Worm (Caenorhabditis elegans) whole organism, L4 larva: ENCODE results near the gene W07G4.7.
A peak's percentile ranks its signal among the peaks of the same experiment; 100 is the strongest.

ENCODE experiments used
- F10B5.3 ChIP-seq: sonication (generic microtip); optimal IDR thresholded peaks from 2 replicates; lab custom pipeline; 2016; ENCODE audit warnings: mild to moderate bottlenecking, missing genetic modification characterization, missing compliant biosample characterization
- F37D6.2 ChIP-seq: sonication (generic microtip); optimal IDR thresholded peaks from 2 replicates; lab custom pipeline; 2016; ENCODE audit warnings: mild to moderate bottlenecking, missing genetic modification characterization, missing compliant biosample characterization
- T26A8.4 ChIP-seq: fragments of 200-800 bp; sonication (Bioruptor generic); IDR thresholded peaks from 2 replicates; pipeline ENCODE4 v1.3.6; 2022; ENCODE audit warnings: missing genetic modification characterization, missing compliant biosample characterization
- ZK337.2 ChIP-seq: fragments of 200-800 bp; sonication (Bioruptor generic); IDR thresholded peaks from 2 replicates; pipeline ENCODE4 v1.3.6; 2022; ENCODE audit warnings: missing genetic modification reagents, missing genetic modification characterization, missing compliant biosample characterization
- aha-1 ChIP-seq: fragments of 150-350 bp; peaks from one replicate; lab custom pipeline; 2014; ENCODE audit warnings: missing biosample characterization, missing genetic modification characterization
- attf-4 ChIP-seq: sonication (generic microtip); optimal IDR thresholded peaks from 3 replicates; lab custom pipeline; 2017; ENCODE audit warnings: missing biosample characterization, missing genetic modification characterization
- ceh-82 ChIP-seq: sonication (generic microtip); optimal IDR thresholded peaks from 2 replicates; lab custom pipeline; 2017; ENCODE audit warnings: missing biosample characterization, missing genetic modification characterization
- daf-16 ChIP-seq, 3 experiments: sonication (generic microtip); optimal IDR thresholded peaks; 2 replicates each; lab custom pipeline; 2016 to 2017; ENCODE audit warnings: missing genetic modification characterization in 3 of 3, missing genetic modification reagents in 3 of 3, mild to moderate bottlenecking in 2 of 3, missing compliant biosample characterization in 2 of 3, missing biosample characterization in 1 of 3, moderate library complexity in 1 of 3
- dmd-9 ChIP-seq: fragments of 200-800 bp; sonication (Bioruptor generic); IDR thresholded peaks from 2 replicates; pipeline ENCODE4 v1.3.6; 2022; ENCODE audit warnings: missing genetic modification reagents, missing genetic modification characterization, missing compliant biosample characterization
- dve-1 ChIP-seq: sonication (generic microtip); optimal IDR thresholded peaks from 2 replicates; lab custom pipeline; 2017; ENCODE audit warnings: antibody characterized with exemption, mild to moderate bottlenecking, missing genetic modification characterization, missing compliant biosample characterization; ENCODE audit not compliant: insufficient read depth
- lin-15B ChIP-seq: fragments of 150-350 bp; sonication (generic microtip); optimal IDR thresholded peaks from 3 replicates; lab custom pipeline; 2014; ENCODE audit warnings: missing biosample characterization, missing genetic modification characterization
- lin-38 ChIP-seq: fragments of 200-800 bp; sonication (Bioruptor generic); IDR thresholded peaks from 2 replicates; pipeline ENCODE4 v1.3.6; 2022; ENCODE audit warnings: missing genetic modification reagents, missing genetic modification characterization, missing compliant biosample characterization
- lir-3 ChIP-seq: sonication (generic microtip); optimal IDR thresholded peaks from 2 replicates; lab custom pipeline; 2016; ENCODE audit warnings: mild to moderate bottlenecking, missing genetic modification characterization, missing compliant biosample characterization
- madf-9 ChIP-seq: fragments of 200-800 bp; sonication (Bioruptor generic); conservative IDR thresholded peaks from 2 replicates; pipeline ENCODE4 v1.3.6; 2022; ENCODE audit warnings: missing genetic modification reagents, missing genetic modification characterization, missing compliant biosample characterization
- mdt-29 ChIP-seq: fragments of 200-800 bp; sonication (Bioruptor generic); IDR thresholded peaks from 2 replicates; pipeline ENCODE4 v1.3.6; 2022; ENCODE audit warnings: missing genetic modification reagents, missing genetic modification characterization, missing compliant biosample characterization
- mes-2 ChIP-seq: sonication (generic microtip); optimal IDR thresholded peaks from 2 replicates; lab custom pipeline; 2016; ENCODE audit warnings: missing genotype, mild to moderate bottlenecking, missing genetic modification characterization, missing compliant biosample characterization; ENCODE audit not compliant: poor library complexity, severe bottlenecking
- mxl-2 ChIP-seq: fragments of 200-800 bp; sonication (Bioruptor generic); conservative IDR thresholded peaks from 2 replicates; pipeline ENCODE4 v1.3.6; 2022; ENCODE audit warnings: missing genetic modification reagents, missing genetic modification characterization, missing compliant biosample characterization
- nhr-10 ChIP-seq: fragments of 150-350 bp; optimal IDR thresholded peaks from 2 replicates; lab custom pipeline; 2014; ENCODE audit warnings: missing biosample characterization, missing genetic modification characterization
- nhr-102 ChIP-seq: sonication (generic microtip); optimal IDR thresholded peaks from 2 replicates; lab custom pipeline; 2016; ENCODE audit warnings: mild to moderate bottlenecking, missing genetic modification characterization, moderate library complexity, missing compliant biosample characterization
- nhr-11 ChIP-seq: fragments of 150-350 bp; optimal IDR thresholded peaks from 2 replicates; lab custom pipeline; 2014; ENCODE audit warnings: missing biosample characterization, missing genetic modification characterization
- nhr-111 ChIP-seq: fragments of 200-800 bp; sonication (Bioruptor generic); optimal IDR thresholded peaks from 2 replicates; lab custom pipeline; 2018; ENCODE audit warnings: mild to moderate bottlenecking, missing genetic modification characterization, missing compliant biosample characterization
- nhr-28 ChIP-seq: fragments of 150-350 bp; optimal IDR thresholded peaks from 2 replicates; lab custom pipeline; 2014; ENCODE audit warnings: missing biosample characterization, missing genetic modification characterization
- nhr-48 ChIP-seq: sonication (generic microtip); optimal IDR thresholded peaks from 2 replicates; lab custom pipeline; 2016; ENCODE audit warnings: mild to moderate bottlenecking, missing genetic modification characterization, missing compliant biosample characterization
- nhr-6 ChIP-seq: fragments of 150-350 bp; optimal IDR thresholded peaks from 2 replicates; lab custom pipeline; 2014; ENCODE audit warnings: missing biosample characterization, missing genetic modification characterization
- nhr-76 ChIP-seq: fragments of 150-350 bp; optimal IDR thresholded peaks from 2 replicates; lab custom pipeline; 2014; ENCODE audit warnings: missing biosample characterization, missing genetic modification characterization
- nhr-77 ChIP-seq: fragments of 150-350 bp; optimal IDR thresholded peaks from 2 replicates; lab custom pipeline; 2014; ENCODE audit warnings: missing biosample characterization, missing genetic modification characterization
- php-3 ChIP-seq: fragments of 200-800 bp; sonication (Bioruptor generic); IDR thresholded peaks from 2 replicates; pipeline ENCODE4 v1.3.6; 2022; ENCODE audit warnings: missing genetic modification reagents, missing genetic modification characterization, missing compliant biosample characterization
- sdz-12 ChIP-seq: fragments of 200-800 bp; sonication (Bioruptor generic); optimal IDR thresholded peaks from 2 replicates; lab custom pipeline; 2018; ENCODE audit warnings: mild to moderate bottlenecking, missing genetic modification characterization, missing compliant biosample characterization
- set-16 ChIP-seq: fragments of 200-800 bp; sonication (Bioruptor generic); IDR thresholded peaks from 2 replicates; pipeline ENCODE4 v1.3.6; 2022; ENCODE audit warnings: missing genetic modification reagents, missing genetic modification characterization, missing compliant biosample characterization
- skn-1 ChIP-seq: fragments of 150-350 bp; optimal IDR thresholded peaks from 2 replicates; lab custom pipeline; 2014; ENCODE audit warnings: missing biosample characterization, missing genetic modification characterization
- snpc-1.2 ChIP-seq: fragments of 200-800 bp; sonication (Bioruptor generic); IDR thresholded peaks from 2 replicates; pipeline ENCODE4 v1.3.6; 2022; ENCODE audit warnings: missing genetic modification reagents, missing genetic modification characterization, missing compliant biosample characterization
- tag-97 ChIP-seq: fragments of 200-800 bp; sonication (Bioruptor generic); IDR thresholded peaks from 2 replicates; pipeline ENCODE4 v1.3.6; 2022; ENCODE audit warnings: missing genetic modification characterization, missing compliant biosample characterization
- tra-1 ChIP-seq: fragments of 200-800 bp; sonication (Bioruptor generic); IDR thresholded peaks from 2 replicates; pipeline ENCODE4 v1.3.6; 2022; ENCODE audit warnings: missing genetic modification reagents, missing genetic modification characterization, missing compliant biosample characterization
- unc-39 ChIP-seq: sonication (generic microtip); optimal IDR thresholded peaks from 2 replicates; lab custom pipeline; 2017; ENCODE audit warnings: missing biosample characterization, missing genetic modification characterization
- zfp-2 ChIP-seq: sonication (generic microtip); optimal IDR thresholded peaks from 2 replicates; lab custom pipeline; 2016; ENCODE audit warnings: mild to moderate bottlenecking, missing genetic modification characterization, missing compliant biosample characterization
- zip-2 ChIP-seq: fragments of 150-350 bp; optimal IDR thresholded peaks from 2 replicates; lab custom pipeline; 2014; ENCODE audit warnings: missing biosample characterization, missing genetic modification characterization
- ztf-11 ChIP-seq: fragments of 150-350 bp; optimal IDR thresholded peaks from 2 replicates; lab custom pipeline; 2014; ENCODE audit warnings: missing biosample characterization, missing genetic modification characterization

W07G4.7 gene

DNA sequence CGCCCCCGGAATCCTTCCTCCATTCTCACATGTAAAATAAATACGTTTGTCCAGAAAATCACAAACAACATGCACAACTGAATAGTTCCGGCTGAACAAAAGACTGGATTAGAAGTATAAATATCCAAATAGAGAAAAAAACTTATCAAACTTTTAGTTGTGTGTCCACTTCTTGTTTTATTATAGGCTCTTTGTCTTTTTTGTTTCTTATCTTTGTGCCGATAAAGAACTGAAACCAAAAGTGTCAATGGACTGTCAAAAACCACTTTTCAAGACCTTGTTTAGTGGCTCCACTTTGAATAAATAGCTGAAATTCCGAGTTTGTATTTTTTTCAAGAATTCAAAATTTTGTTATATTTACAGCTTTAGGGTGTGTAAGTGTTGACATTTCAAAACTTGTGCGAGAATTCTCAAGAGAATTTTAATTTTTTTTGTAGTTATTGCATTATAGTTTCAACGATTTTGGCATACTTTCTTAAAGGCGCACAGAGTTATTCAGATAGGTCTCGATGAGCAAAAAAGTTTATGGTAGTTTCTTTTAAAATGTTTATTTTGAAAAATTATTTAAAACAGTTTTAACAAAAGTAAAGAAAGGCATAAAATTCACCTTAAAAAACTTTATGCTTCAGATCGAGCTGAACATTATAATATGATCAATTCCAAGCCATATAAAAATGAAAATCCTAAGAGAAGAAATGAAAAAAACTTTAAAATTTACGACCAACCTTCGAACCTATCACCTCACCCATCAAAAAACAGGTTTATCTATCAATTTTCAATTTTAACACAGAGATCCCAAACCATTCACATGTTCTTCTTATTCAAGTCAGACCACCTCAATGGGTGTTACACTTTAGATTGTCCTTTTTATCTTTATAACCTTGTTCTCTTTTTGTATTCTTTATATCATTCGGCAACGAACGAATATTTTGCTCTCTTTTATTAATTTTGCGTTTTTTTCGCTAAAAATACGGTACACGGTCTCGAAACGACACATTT is 11.9 kb upstream of the W07G4.7 start (continued):
- TF ChIP-seq lin-15B (tag; lab: Kevin White, UChicago), result no peak
- TF ChIP-seq nhr-102, result no peak
- peak; percentile 6; the same call in 1 of the 2 replicates for TF ChIP-seq lin-38 (GFP tag; lab: Robert Waterston, UW)
- TF ChIP-seq nhr-48 (tag; lab: Kevin White, UChicago), result peak; percentile 25
- TF ChIP-seq snpc-1.2 (GFP tag; lab: Robert Waterston, UW), result no peak
- TF ChIP-seq nhr-28 (tag; lab: Kevin White, UChicago), result peak; percentile 50
- peak; percentile 62 for TF ChIP-seq dve-1 (tag; lab: Kevin White, UChicago)
- TF ChIP-seq F10B5.3 (tag; lab: Kevin White, UChicago), result no peak
- TF ChIP-seq zip-2 (tag; lab: Kevin White, UChicago), result no peak
- peak; percentile 16 for TF ChIP-seq mes-2 (tag; lab: Kevin White, UChicago)
- TF ChIP-seq skn-1 (tag; lab: Kevin White, UChicago), result no peak
- no peak for TF ChIP-seq ZK337.2 (GFP tag; lab: Robert Waterston, UW)
- TF ChIP-seq daf-16 (GFP tag; optimal IDR thresholded peaks at IDR 0.05; lab: Kevin White, UChicago), result peak in 1 of 2 experiments; percentile 35
- peak; percentile 64 for TF ChIP-seq daf-16 (tag; optimal IDR thresholded peaks at IDR 0.05; lab: Kevin White, UChicago)
- TF ChIP-seq attf-4, result no peak
- no peak for TF ChIP-seq nhr-6 (tag; lab: Kevin White, UChicago)
- peak; percentile 72 for TF ChIP-seq aha-1 (tag; lab: Kevin White, UChicago)
- TF ChIP-seq nhr-11 (tag; lab: Kevin White, UChicago), result no peak
- no peak for TF ChIP-seq lir-3 (tag; lab: Kevin White, UChicago)
- no peak for TF ChIP-seq mxl-2 (GFP tag; lab: Robert Waterston, UW)
- TF ChIP-seq tag-97 (GFP tag; lab: Robert Waterston, UW), result no peak
- TF ChIP-seq T26A8.4 (GFP tag; lab: Robert Waterston, UW), result 0 out of 2 replicates have a peak, but pooled peaks have one; percentile 7
- no peak for TF ChIP-seq ztf-11
- peak; percentile 34; the same call in 1 of the 2 replicates for TF ChIP-seq dmd-9 (GFP tag; lab: Robert Waterston, UW)
- TF ChIP-seq php-3 (GFP tag; lab: Robert Waterston, UW), result 0 out of 2 replicates have a peak, but pooled peaks have one; percentile 15
- peak; percentile 11 for TF ChIP-seq nhr-77
- no peak for TF ChIP-seq mdt-29
- TF ChIP-seq tra-1, result peak; percentile 45; the same call in 1 of the 2 replicates
- TF ChIP-seq nhr-10 (tag; lab: Kevin White, UChicago), result no peak
- TF ChIP-seq sdz-12 (GFP tag; lab: Kevin White, UChicago), result no peak
- no peak; the same call in 1 of the 2 replicates for TF ChIP-seq madf-9 (GFP tag; lab: Robert Waterston, UW)
- no peak for TF ChIP-seq ceh-82 (tag; lab: Kevin White, UChicago)
- TF ChIP-seq zfp-2, result no peak
- TF ChIP-seq, all 104 proteins: peak for 20

DNA sequence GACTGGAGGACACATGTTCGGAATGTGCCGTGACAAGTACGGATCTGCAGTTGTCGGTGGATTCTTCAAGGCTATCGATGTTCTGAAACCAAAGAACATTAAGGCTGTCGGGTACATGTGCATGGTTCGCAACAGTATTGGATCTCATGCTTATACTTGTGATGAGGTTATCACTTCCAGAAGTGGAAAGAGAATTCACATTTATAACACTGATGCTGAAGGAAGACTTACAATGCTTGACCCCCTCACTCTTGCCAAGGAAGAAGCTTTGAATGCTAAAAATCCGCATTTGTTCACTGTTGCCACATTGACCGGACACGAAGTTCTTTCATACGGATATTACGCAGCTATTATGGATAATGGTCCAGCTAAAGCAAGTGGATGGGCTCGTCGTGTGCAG is 10.5 kb upstream of the W07G4.7 start:
- TF ChIP-seq T26A8.4 (GFP tag; lab: Robert Waterston, UW) (no peak), tra-1 (no peak), unc-39 (tag; lab: Kevin White, UChicago) (no peak), nhr-111 (GFP tag; lab: Kevin White, UChicago) (no peak), snpc-1.2 (GFP tag; lab: Robert Waterston, UW) (no peak), nhr-76 (tag; lab: Kevin White, UChicago) (no peak), set-16 (GFP tag; lab: Robert Waterston, UW) (no peak), F37D6.2 (tag; lab: Kevin White, UChicago) (no peak), zip-2 (tag; lab: Kevin White, UChicago) (no peak), dmd-9 (GFP tag; lab: Robert Waterston, UW) (0 out of 2 replicates have a peak, but pooled peaks have one; percentile 12), ztf-11 (no peak), mdt-29 (no peak), aha-1 (tag; lab: Kevin White, UChicago) (peak; percentile 96), ZK337.2 (GFP tag; lab: Robert Waterston, UW) (no peak)
